Fruit fly (Drosophila melanogaster) whole organism, embryonic: ENCODE results near the gene CG5892.
A peak's percentile ranks its signal among the peaks of the same experiment; 100 is the strongest.

Source experiments
- Atf3 ChIP-seq: fragments of 200-800 bp; sonication (Bioruptor generic); optimal IDR thresholded peaks from 3 replicates; lab custom pipeline; 2016; ENCODE audit warnings: missing biosample characterization, missing genetic modification characterization
- B-H2 ChIP-seq: fragments of 200-800 bp; sonication (Bioruptor generic); optimal IDR thresholded peaks from 2 replicates; lab custom pipeline; 2018; ENCODE audit warnings: missing biosample characterization, mild to moderate bottlenecking, missing genetic modification characterization
- CG10979 ChIP-seq: fragments of 200-800 bp; sonication (Bioruptor generic); optimal IDR thresholded peaks from 2 replicates; lab custom pipeline; 2018; ENCODE audit warnings: missing biosample characterization, mild to moderate bottlenecking, missing genetic modification characterization, moderate library complexity
- CG11504 ChIP-seq: fragments of 200-800 bp; sonication (Bioruptor generic); optimal IDR thresholded peaks from 3 replicates; lab custom pipeline; 2019; ENCODE audit warnings: missing biosample characterization, mild to moderate bottlenecking, missing genetic modification characterization, moderate library complexity
- CG12104 ChIP-seq: fragments of 200-800 bp; sonication (Bioruptor generic); optimal IDR thresholded peaks from 3 replicates; lab custom pipeline; 2016; ENCODE audit warnings: missing biosample characterization, missing genetic modification characterization
- CG12155 ChIP-seq: fragments of 200-800 bp; sonication (Bioruptor generic); optimal IDR thresholded peaks from 3 replicates; lab custom pipeline; 2016; ENCODE audit warnings: missing biosample characterization, missing genetic modification characterization
- CG12219 ChIP-seq: fragments of 200-800 bp; sonication (Bioruptor generic); optimal IDR thresholded peaks from 3 replicates; lab custom pipeline; 2018; ENCODE audit warnings: missing biosample characterization, mild to moderate bottlenecking, missing genetic modification characterization
- CG17385 ChIP-seq: fragments of 200-800 bp; sonication (Bioruptor generic); optimal IDR thresholded peaks from 3 replicates; lab custom pipeline; 2018; ENCODE audit warnings: missing biosample characterization, mild to moderate bottlenecking, missing genetic modification characterization
- CG18262 ChIP-seq: fragments of 200-800 bp; optimal IDR thresholded peaks from 3 replicates; lab custom pipeline; 2019; ENCODE audit warnings: missing biosample characterization, mild to moderate bottlenecking, missing genetic modification characterization, moderate library complexity
- CG2889 ChIP-seq: fragments of 200-800 bp; sonication (Bioruptor generic); IDR thresholded peaks from 3 replicates; pipeline ENCODE4 v1.3.6; 2022; ENCODE audit warnings: missing biosample characterization, missing genetic modification characterization
- CG32772 ChIP-seq: fragments of 200-800 bp; sonication (Bioruptor generic); IDR thresholded peaks from 2 replicates; pipeline ENCODE4 v1.3.6; 2022; ENCODE audit warnings: missing biosample characterization, missing genetic modification characterization
- CG3847 ChIP-seq: fragments of 200-800 bp; sonication (Bioruptor generic); IDR thresholded peaks from 2 replicates; pipeline ENCODE4 v1.3.6; 2022; ENCODE audit warnings: missing biosample characterization, missing genetic modification characterization
- CG42726 ChIP-seq: fragments of 200-800 bp; sonication (Bioruptor generic); IDR thresholded peaks from 2 replicates; pipeline ENCODE4 v1.3.6; 2022; ENCODE audit warnings: missing biosample characterization, missing genetic modification characterization; ENCODE audit not compliant: partially characterized antibody
- CG4424 ChIP-seq: fragments of 200-800 bp; sonication (Bioruptor generic); optimal IDR thresholded peaks from 3 replicates; lab custom pipeline; 2016; ENCODE audit warnings: missing biosample characterization, missing genetic modification characterization
- CG5180 ChIP-seq: fragments of 200-800 bp; sonication (Bioruptor generic); optimal IDR thresholded peaks from 3 replicates; lab custom pipeline; 2017; ENCODE audit warnings: missing biosample characterization, missing genetic modification characterization, mild to moderate bottlenecking, moderate library complexity, missing genetic modification reagents
- CG6765 ChIP-seq: fragments of 200-800 bp; sonication (Bioruptor generic); optimal IDR thresholded peaks from 3 replicates; lab custom pipeline; 2017; ENCODE audit warnings: missing biosample characterization, mild to moderate bottlenecking, missing genetic modification characterization
- CG9609 ChIP-seq: fragments of 200-800 bp; sonication (Bioruptor generic); optimal IDR thresholded peaks from 3 replicates; lab custom pipeline; 2016; ENCODE audit warnings: missing biosample characterization, missing genetic modification characterization
- CG9876 ChIP-seq: fragments of 200-800 bp; sonication (Bioruptor generic); optimal IDR thresholded peaks from 2 replicates; lab custom pipeline; 2016; ENCODE audit warnings: missing biosample characterization, missing genetic modification characterization
- Doc2 ChIP-seq: fragments of 200-800 bp; sonication (Bioruptor generic); IDR thresholded peaks from 2 replicates; pipeline ENCODE4 v1.3.6; 2022; ENCODE audit warnings: missing biosample characterization, missing genetic modification characterization
- Doc3 ChIP-seq: fragments of 200-800 bp; sonication (Bioruptor generic); IDR thresholded peaks from 3 replicates; pipeline ENCODE4 v1.3.6; 2022; ENCODE audit warnings: missing biosample characterization, missing genetic modification characterization; ENCODE audit not compliant: partially characterized antibody
- GATAe ChIP-seq: fragments of 200-800 bp; sonication (Bioruptor generic); conservative IDR thresholded peaks from 2 replicates; pipeline ENCODE4 v1.3.6; 2022; ENCODE audit warnings: missing biosample characterization, missing genetic modification characterization
- HHEX ChIP-seq: fragments of 200-800 bp; sonication (Bioruptor generic); optimal IDR thresholded peaks from 3 replicates; lab custom pipeline; 2017; ENCODE audit warnings: missing biosample characterization, mild to moderate bottlenecking, missing genetic modification characterization, missing genetic modification reagents
- HmgZ ChIP-seq: fragments of 200-800 bp; sonication (Bioruptor generic); optimal IDR thresholded peaks from 2 replicates; lab custom pipeline; 2018; ENCODE audit warnings: missing biosample characterization, mild to moderate bottlenecking, missing genetic modification characterization
- Meics ChIP-seq: fragments of 200-800 bp; sonication (Bioruptor generic); optimal IDR thresholded peaks from 2 replicates; lab custom pipeline; 2017; ENCODE audit warnings: missing biosample characterization, mild to moderate bottlenecking, missing genetic modification characterization
- Mrtf ChIP-seq: fragments of 200-800 bp; sonication (Bioruptor generic); IDR thresholded peaks from 3 replicates; pipeline ENCODE4 v1.3.6; 2022; ENCODE audit warnings: missing biosample characterization, missing genetic modification characterization
- NK7.1 ChIP-seq: fragments of 200-800 bp; sonication (Bioruptor generic); optimal IDR thresholded peaks from 3 replicates; lab custom pipeline; 2016; ENCODE audit warnings: missing biosample characterization, missing genetic modification characterization
- Tbp ChIP-seq: fragments of >200 bp; optimal IDR thresholded peaks from 2 replicates; lab custom pipeline; 2018; ENCODE audit warnings: missing biosample characterization, missing genetic modification characterization
- Vsx1 ChIP-seq: fragments of 200-800 bp; sonication (Bioruptor generic); optimal IDR thresholded peaks from 2 replicates; lab custom pipeline; 2017; ENCODE audit warnings: missing biosample characterization, mild to moderate bottlenecking, missing genetic modification characterization, missing genetic modification reagents
- aop ChIP-seq: fragments of 200-800 bp; sonication (Bioruptor generic); IDR thresholded peaks from 2 replicates; pipeline ENCODE4 v1.3.6; 2022; ENCODE audit warnings: missing biosample characterization, missing genetic modification characterization
- bigmax ChIP-seq: fragments of 200-800 bp; sonication (Bioruptor generic); optimal IDR thresholded peaks from 2 replicates; lab custom pipeline; 2018; ENCODE audit warnings: missing biosample characterization, mild to moderate bottlenecking, missing genetic modification characterization
- chm ChIP-seq: fragments of 200-800 bp; sonication (Bioruptor generic); IDR thresholded peaks from 2 replicates; pipeline ENCODE4 v1.3.6; 2022; ENCODE audit warnings: missing biosample characterization, missing genetic modification characterization
- crp ChIP-seq, 2 experiments: fragments of 200-800 bp; sonication (Bioruptor generic); optimal IDR thresholded peaks; 2 replicates in 1 of 2; 3 replicates in 1 of 2; lab custom pipeline; 2017; ENCODE audit warnings: missing biosample characterization in 2 of 2, missing genetic modification characterization in 2 of 2, mild to moderate bottlenecking in 1 of 2, moderate library complexity in 1 of 2
- ems ChIP-seq: fragments of 200-800 bp; sonication (Bioruptor generic); optimal IDR thresholded peaks from 3 replicates; lab custom pipeline; 2016; ENCODE audit warnings: missing biosample characterization, missing genetic modification characterization
- fd64A ChIP-seq: fragments of 200-800 bp; sonication (Bioruptor generic); optimal IDR thresholded peaks from 3 replicates; lab custom pipeline; 2018; ENCODE audit warnings: missing biosample characterization, mild to moderate bottlenecking, missing genetic modification characterization
- ftz-f1 ChIP-seq: fragments of 200-800 bp; sonication (Bioruptor generic); optimal IDR thresholded peaks from 2 replicates; lab custom pipeline; 2016; ENCODE audit warnings: missing biosample characterization, missing genetic modification characterization
- h ChIP-seq: fragments of >200 bp; optimal IDR thresholded peaks from 2 replicates; lab custom pipeline; 2017
- her ChIP-seq: fragments of 200-800 bp; sonication (Bioruptor generic); optimal IDR thresholded peaks from 2 replicates; lab custom pipeline; 2016; ENCODE audit warnings: missing biosample characterization, missing genetic modification characterization
- hkb ChIP-seq, 2 experiments: fragments of 200-800 bp in 1 of 2; fragments of >200 bp in 1 of 2; sonication (Bioruptor generic) in 1 of 2; IDR thresholded peaks in 1 of 2; optimal IDR thresholded peaks in 1 of 2; 2 replicates each; pipeline versions ENCODE4 v1.3.6 to Lab custom; 2017 to 2022; ENCODE audit warnings: missing biosample characterization in 1 of 2, missing genetic modification characterization in 1 of 2
- lab ChIP-seq: fragments of 200-800 bp; sonication (Bioruptor generic); optimal IDR thresholded peaks from 3 replicates; lab custom pipeline; 2017; ENCODE audit warnings: missing biosample characterization, missing genetic modification characterization, mild to moderate bottlenecking, moderate library complexity, missing genetic modification reagents
- pum ChIP-seq: fragments of 200-800 bp; sonication (Bioruptor generic); optimal IDR thresholded peaks from 2 replicates; lab custom pipeline; 2016; ENCODE audit warnings: missing biosample characterization, missing genetic modification characterization
- ro ChIP-seq: fragments of 200-800 bp; sonication (Bioruptor generic); IDR thresholded peaks from 2 replicates; pipeline ENCODE4 v1.3.6; 2022; ENCODE audit warnings: missing biosample characterization, missing genetic modification characterization
- run ChIP-seq: fragments of 200-800 bp; sonication (Bioruptor generic); optimal IDR thresholded peaks from 3 replicates; lab custom pipeline; 2018; ENCODE audit warnings: missing biosample characterization, mild to moderate bottlenecking, missing genetic modification characterization
- scrt ChIP-seq: fragments of 200-800 bp; sonication (Bioruptor generic); optimal IDR thresholded peaks from 2 replicates; lab custom pipeline; 2018; ENCODE audit warnings: missing biosample characterization, mild to moderate bottlenecking, missing genetic modification characterization, moderate library complexity
- sr ChIP-seq: fragments of 200-800 bp; sonication (Bioruptor generic); IDR thresholded peaks from 3 replicates; pipeline ENCODE4 v1.3.6; 2022; ENCODE audit warnings: missing biosample characterization, missing genetic modification characterization
- stc ChIP-seq: fragments of 200-800 bp; sonication (Bioruptor generic); IDR thresholded peaks from 2 replicates; pipeline ENCODE4 v1.3.6; 2022; ENCODE audit warnings: missing biosample characterization, missing genetic modification characterization
- tna ChIP-seq: fragments of 200-800 bp; sonication (Bioruptor generic); IDR thresholded peaks from 2 replicates; pipeline ENCODE4 v1.3.6; 2022; ENCODE audit warnings: missing biosample characterization, missing genetic modification characterization; ENCODE audit not compliant: partially characterized antibody
- tx ChIP-seq: fragments of 200-800 bp; sonication (Bioruptor generic); optimal IDR thresholded peaks from 2 replicates; lab custom pipeline; 2016; ENCODE audit warnings: missing biosample characterization, missing genetic modification characterization
- usp ChIP-seq: fragments of >200 bp; optimal IDR thresholded peaks from 2 replicates; lab custom pipeline; 2017; ENCODE audit warnings: missing biosample characterization, missing genetic modification characterization
- vfl ChIP-seq: fragments of 200-800 bp; sonication (Bioruptor generic); optimal IDR thresholded peaks from 2 replicates; lab custom pipeline; 2016; ENCODE audit warnings: missing biosample characterization, missing genetic modification characterization
- vnd ChIP-seq: fragments of 200-800 bp; sonication (Bioruptor generic); IDR thresholded peaks from 3 replicates; pipeline ENCODE4 v1.3.6; 2022; ENCODE audit warnings: missing biosample characterization, missing genetic modification characterization; ENCODE audit not compliant: partially characterized antibody

The CG5892 gene

DNA sequence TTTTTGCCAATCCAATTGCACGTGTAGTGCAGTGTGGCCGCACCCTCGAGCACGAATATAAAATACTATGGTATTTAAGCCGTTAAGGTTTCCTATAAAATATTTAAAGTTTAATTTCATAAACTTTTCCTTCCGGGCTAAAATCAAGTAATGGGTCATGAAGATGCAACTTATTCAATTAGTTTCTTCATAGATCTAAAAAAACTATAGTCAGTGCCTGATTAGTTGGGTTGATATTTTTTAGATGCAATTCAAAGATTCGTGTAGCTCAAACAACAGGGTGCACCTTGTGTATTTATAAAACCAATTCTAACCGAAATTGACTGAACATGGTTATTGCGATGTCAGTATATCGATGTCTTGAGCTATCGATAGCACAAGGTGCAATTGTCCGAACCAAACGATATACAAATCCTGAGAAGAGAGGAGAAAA, 23.7 kb upstream of the CG5892 start, which contains the start of the genes Smyd5 and Oga (continued):
- peak; percentile 91 for TF ChIP-seq vnd (GFP tag; lab: Robert Waterston, UW)
- peak; percentile 21 for TF ChIP-seq tx (GFP tag; lab: Kevin White, UChicago)
- no peak for TF ChIP-seq Mrtf (GFP tag; lab: Robert Waterston, UW)
- no peak for TF ChIP-seq pum (GFP tag; lab: Kevin White, UChicago)
- no peak for TF ChIP-seq lab
- TF ChIP-seq CG2889 (GFP tag; lab: Robert Waterston, UW): no peak
- TF ChIP-seq CG4424: peak; percentile 29
- no peak for TF ChIP-seq ro (GFP tag; lab: Robert Waterston, UW)
- TF ChIP-seq Meics: no peak
- TF ChIP-seq B-H2 (GFP tag; lab: Kevin White, UChicago): peak; percentile 62
- TF ChIP-seq CG9609 (GFP tag; lab: Kevin White, UChicago): peak; percentile 26
- no peak for TF ChIP-seq HHEX (GFP tag; lab: Kevin White, UChicago)
- TF ChIP-seq CG9876 (GFP tag; lab: Kevin White, UChicago): peak; percentile 2
- no peak for TF ChIP-seq ems
- no peak for TF ChIP-seq scrt (GFP tag; lab: Kevin White, UChicago)
- TF ChIP-seq Doc2 (GFP tag; lab: Robert Waterston, UW): no peak
- no peak for TF ChIP-seq chm
- no peak for TF ChIP-seq CG5180 (GFP tag; lab: Kevin White, UChicago)
- no peak for TF ChIP-seq usp
- no peak for TF ChIP-seq Atf3 (GFP tag; lab: Kevin White, UChicago)
- TF ChIP-seq GATAe (GFP tag; lab: Robert Waterston, UW): no peak
- no peak for TF ChIP-seq Tbp (GFP tag; lab: Kevin White, UChicago)
- TF ChIP-seq CG32772 (GFP tag; lab: Robert Waterston, UW): no peak
- no peak for TF ChIP-seq CG17385 (GFP tag; lab: Kevin White, UChicago)

DNA sequence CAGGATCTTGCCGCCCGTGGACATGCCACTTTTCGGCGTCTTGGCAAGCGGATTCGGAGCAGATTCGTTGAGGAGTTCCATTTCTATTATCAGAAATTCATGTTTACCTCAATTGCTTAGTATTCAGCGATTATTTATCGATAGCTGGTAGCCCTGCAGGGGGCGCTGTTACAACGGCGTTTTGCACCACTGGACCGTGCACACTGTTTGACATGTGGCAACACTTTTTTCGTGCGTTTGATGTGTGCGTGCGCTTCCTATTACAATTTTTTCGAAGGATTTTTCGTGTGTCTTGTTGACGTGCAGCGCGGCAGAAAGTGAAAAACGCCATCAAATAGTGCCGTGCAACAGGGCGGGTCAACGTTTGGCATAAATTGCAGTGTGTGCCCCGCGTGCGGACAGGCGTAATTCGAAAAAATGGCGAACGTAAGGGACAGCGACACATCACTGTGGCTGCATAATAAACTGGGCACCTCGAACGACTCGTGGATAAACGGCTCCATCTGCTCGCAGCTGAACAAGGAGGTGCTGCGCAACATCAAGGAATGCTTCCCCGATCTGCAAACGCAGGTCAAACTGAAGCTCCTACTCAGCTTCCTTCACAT, 18.9 kb upstream of the CG5892 start, which contains the start of the genes CG3337 and Nelf-A:
TSS of gene CG3337 (minus strand) at position 132 of the 605 bp plus-strand sequence.
TSS of gene Nelf-A (plus strand) at position 252 of the 605 bp plus-strand sequence.
- TF ChIP-seq ems: peak; percentile 64
- peak; percentile 23; the same call in 1 of the 2 replicates for TF ChIP-seq stc
- peak; percentile 61 for TF ChIP-seq bigmax
- TF ChIP-seq vfl (GFP tag; lab: Kevin White, UChicago): peak; percentile 74
- no peak for TF ChIP-seq CG12104 (GFP tag; lab: Kevin White, UChicago)
- TF ChIP-seq CG12219 (GFP tag; lab: Kevin White, UChicago): no peak
- peak; percentile 6 for TF ChIP-seq CG6765 (GFP tag; lab: Kevin White, UChicago)
- peak; percentile 59 for TF ChIP-seq CG12155 (GFP tag; lab: Kevin White, UChicago)
- TF ChIP-seq Vsx1 (GFP tag; lab: Kevin White, UChicago): no peak
- peak; percentile 93 for TF ChIP-seq CG3847 (GFP tag; lab: Robert Waterston, UW)
- peak; percentile 94 for TF ChIP-seq CG42726 (GFP tag; lab: Robert Waterston, UW)
- TF ChIP-seq NK7.1: peak; percentile 51
- peak; percentile 94 for TF ChIP-seq HmgZ (tag; lab: Kevin White, UChicago)
- peak; percentile 37 for TF ChIP-seq CG18262 (tag; lab: Kevin White, UChicago)
- TF ChIP-seq her (GFP tag; lab: Kevin White, UChicago): peak; percentile 74
- TF ChIP-seq run (tag; lab: Kevin White, UChicago): no peak
- peak; percentile 65 for TF ChIP-seq tna (GFP tag; lab: Robert Waterston, UW)
- peak in 1 of 2 experiments; percentile 53 for TF ChIP-seq crp (GFP tag; optimal IDR thresholded peaks at IDR 0.05; lab: Kevin White, UChicago)
- peak; percentile 55; the same call in 2 of the 3 replicates for TF ChIP-seq Doc3
- no peak for TF ChIP-seq sr
- TF ChIP-seq h (lab: Kevin White, UChicago): no peak
- peak; percentile 2 for TF ChIP-seq CG10979 (tag; lab: Kevin White, UChicago)
- no peak for TF ChIP-seq CG11504
- no peak for TF ChIP-seq aop (GFP tag; lab: Robert Waterston, UW)
- no peak for TF ChIP-seq hkb (optimal IDR thresholded peaks at IDR 0.05; lab: Kevin White, UChicago)
- peak; percentile 42 for TF ChIP-seq hkb (GFP tag; IDR thresholded peaks at IDR 0.05; lab: Robert Waterston, UW)
- no peak for TF ChIP-seq fd64A (GFP tag; lab: Kevin White, UChicago)
- peak; percentile 60 for TF ChIP-seq ftz-f1 (GFP tag; lab: Kevin White, UChicago)
